Fruit fly (Drosophila melanogaster): ENCODE data around the gene CG12268.

The CG12268 gene

dm6 chr3R:23920874-23921539 lies 27.2 kb downstream of the CG12268 start (continued):
- peak; percentile 48; the same call in 1 of the 3 replicates for TF ChIP-seq Aef1 (GFP tag; IDR thresholded peaks at IDR 0.05)
- TF ChIP-seq nerfin-1 (tag; optimal IDR thresholded peaks at IDR 0.05) = no peak
- TF ChIP-seq CG43689 (GFP tag; IDR thresholded peaks at IDR 0.05) = no peak
- no peak for TF ChIP-seq odd (GFP tag; optimal IDR thresholded peaks at IDR 0.05)
- TF ChIP-seq CG11504 (tag; optimal IDR thresholded peaks at IDR 0.05) = no peak
- TF ChIP-seq dmrt11E (tag; optimal IDR thresholded peaks at IDR 0.05) = no peak
- peak; percentile 43 for TF ChIP-seq CG15269 (tag; optimal IDR thresholded peaks at IDR 0.05)
- peak; percentile 40 for TF ChIP-seq mam (GFP tag; optimal IDR thresholded peaks at IDR 0.05)
- no peak for TF ChIP-seq p53 (GFP tag; optimal IDR thresholded peaks at IDR 0.05)
- TF ChIP-seq pros (GFP tag; optimal IDR thresholded peaks at IDR 0.05) = no peak
- no peak for TF ChIP-seq Lim3 (GFP tag; IDR thresholded peaks at IDR 0.05)
- peak; percentile 30; the same call in 1 of the 3 replicates for TF ChIP-seq ase (GFP tag; IDR thresholded peaks at IDR 0.05)
- TF ChIP-seq so (GFP tag; IDR thresholded peaks at IDR 0.05) = peak; percentile 80
- no peak for TF ChIP-seq CG13424 (tag; optimal IDR thresholded peaks at IDR 0.05)
- no peak for TF ChIP-seq lov (optimal IDR thresholded peaks at IDR 0.05)
- no peak for TF ChIP-seq lov (GFP tag; IDR thresholded peaks at IDR 0.05)
- TF ChIP-seq CTCF (GFP tag; optimal IDR thresholded peaks at IDR 0.05) = no peak
- peak; percentile 57 for TF ChIP-seq stc (GFP tag; IDR thresholded peaks at IDR 0.05)
- peak; percentile 54 for TF ChIP-seq CG10366 (GFP tag; IDR thresholded peaks at IDR 0.05)
- peak; percentile 65 for TF ChIP-seq fu2 (GFP tag; optimal IDR thresholded peaks at IDR 0.05)
- TF ChIP-seq Kr (GFP tag; optimal IDR thresholded peaks at IDR 0.05) = no peak
- TF ChIP-seq zen (tag; optimal IDR thresholded peaks at IDR 0.05) = no peak
- TF ChIP-seq Antp (GFP tag; optimal IDR thresholded peaks at IDR 0.05) = peak; percentile 40
- peak; percentile 42; the same call in 1 of the 2 replicates for TF ChIP-seq HLH3B (GFP tag; IDR thresholded peaks at IDR 0.05)
- TF ChIP-seq ranshi (GFP tag; IDR thresholded peaks at IDR 0.05) = peak; percentile 63; the same call in 1 of the 2 replicates
- peak; percentile 76 for TF ChIP-seq Vsx1 (GFP tag; optimal IDR thresholded peaks at IDR 0.05)
- peak; percentile 76 for TF ChIP-seq her (GFP tag; optimal IDR thresholded peaks at IDR 0.05)
- no peak for TF ChIP-seq Lhr (GFP tag; optimal IDR thresholded peaks at IDR 0.05)
- TF ChIP-seq Meics (GFP tag; optimal IDR thresholded peaks at IDR 0.05) = peak; percentile 59
- no peak for TF ChIP-seq Dfd (GFP tag; optimal IDR thresholded peaks at IDR 0.05)
- TF ChIP-seq CG7963 (GFP tag; IDR thresholded peaks at IDR 0.05; ENCODE audit: partially characterized antibody) = no peak
- TF ChIP-seq amos (GFP tag; IDR thresholded peaks at IDR 0.05; ENCODE audit: partially characterized antibody) = no peak
- no peak for TF ChIP-seq lola (GFP tag; optimal IDR thresholded peaks at IDR 0.05)
- TF ChIP-seq CG5180 (GFP tag; optimal IDR thresholded peaks at IDR 0.05) = no peak
- TF ChIP-seq ato (GFP tag; IDR thresholded peaks at IDR 0.05; ENCODE audit: partially characterized antibody) = no peak
- no peak for TF ChIP-seq dati (GFP tag; IDR thresholded peaks at IDR 0.05)
- no peak for TF ChIP-seq mld (GFP tag; IDR thresholded peaks at IDR 0.05; ENCODE audit: partially characterized antibody)
- TF ChIP-seq CG4424 (GFP tag; optimal IDR thresholded peaks at IDR 0.05) = no peak
- no peak for TF ChIP-seq CG1529 (GFP tag; optimal IDR thresholded peaks at IDR 0.05)
- peak; percentile 29 for TF ChIP-seq ind (GFP tag; optimal IDR thresholded peaks at IDR 0.05)
- no peak for TF ChIP-seq wor (GFP tag; IDR thresholded peaks at IDR 0.05)
- peak; percentile 55 for TF ChIP-seq Fer2 (tag; optimal IDR thresholded peaks at IDR 0.05)
- peak; percentile 39 for TF ChIP-seq Dad (GFP tag; optimal IDR thresholded peaks at IDR 0.05)
- TF ChIP-seq CG9727 (GFP tag; optimal IDR thresholded peaks at IDR 0.05) = peak; percentile 24
- no peak for TF ChIP-seq sima (GFP tag; optimal IDR thresholded peaks at IDR 0.05)
- no peak for TF ChIP-seq Spps (tag; optimal IDR thresholded peaks at IDR 0.05)
- peak; percentile 17 for TF ChIP-seq CG18011 (GFP tag; optimal IDR thresholded peaks at IDR 0.05)
- TF ChIP-seq BEAF-32 (GFP tag; optimal IDR thresholded peaks at IDR 0.05) = no peak
- 0 out of 2 replicates have a peak, but pooled peaks have one; percentile 22 for TF ChIP-seq klu (GFP tag; IDR thresholded peaks at IDR 0.05)
- TF ChIP-seq CG13624 (GFP tag; optimal IDR thresholded peaks at IDR 0.05) = peak; percentile 88

Data from whole organism, embryonic.